Worm (Caenorhabditis elegans) whole organism, young adult: ENCODE results near the gene F46C5.7.

Experiments used
- T26A5.8 ChIP-seq: sonication (generic microtip); optimal IDR thresholded peaks from 2 replicates; lab custom pipeline; 2016; ENCODE audit warnings: missing genetic modification characterization, missing compliant biosample characterization
- Y53F4B.3 ChIP-seq: fragments of 200-800 bp; sonication (Bioruptor generic); IDR thresholded peaks from 2 replicates; pipeline ENCODE4 v1.3.6; 2022; ENCODE audit warnings: missing genetic modification reagents, missing genetic modification characterization, missing compliant biosample characterization
- Y67H2A.10 ChIP-seq: fragments of 200-800 bp; sonication (Bioruptor generic); conservative IDR thresholded peaks from 2 replicates; pipeline ENCODE4 v1.3.6; 2022; ENCODE audit warnings: missing genetic modification reagents, missing genetic modification characterization, missing compliant biosample characterization
- bed-1 ChIP-seq: fragments of 200-800 bp; sonication (Bioruptor generic); IDR thresholded peaks from 2 replicates; pipeline ENCODE4 v1.3.6; 2022; ENCODE audit warnings: missing genetic modification reagents, missing genetic modification characterization, missing compliant biosample characterization
- ceh-91 ChIP-seq: fragments of 200-800 bp; sonication (Bioruptor generic); IDR thresholded peaks from 2 replicates; pipeline ENCODE4 v1.3.6; 2022; ENCODE audit warnings: missing genetic modification reagents, missing genetic modification characterization, missing compliant biosample characterization
- fkh-3 ChIP-seq: sonication (generic microtip); optimal IDR thresholded peaks from 2 replicates; lab custom pipeline; 2016; ENCODE audit warnings: mild to moderate bottlenecking, missing genetic modification characterization, missing compliant biosample characterization
- let-526 ChIP-seq: fragments of 200-800 bp; sonication (Bioruptor generic); IDR thresholded peaks from 2 replicates; pipeline ENCODE4 v1.3.6; 2022; ENCODE audit warnings: missing genetic modification reagents, missing genetic modification characterization, missing compliant biosample characterization
- nhr-27 ChIP-seq: fragments of 200-800 bp; sonication (Bioruptor generic); optimal IDR thresholded peaks from 2 replicates; lab custom pipeline; 2018; ENCODE audit warnings: mild to moderate bottlenecking, missing genetic modification characterization, moderate library complexity, missing compliant biosample characterization
- pha-4 ChIP-seq: fragments of 150-350 bp; sonication (generic microtip); optimal IDR thresholded peaks from 2 replicates; lab custom pipeline; 2014; ENCODE audit warnings: missing biosample characterization, missing genetic modification reagents, missing genetic modification characterization
- sea-2 ChIP-seq: fragments of 200-800 bp; sonication (Bioruptor generic); IDR thresholded peaks from 2 replicates; pipeline ENCODE4 v1.3.6; 2022; ENCODE audit warnings: missing genetic modification characterization, missing compliant biosample characterization
- somi-1 ChIP-seq: fragments of 200-800 bp; sonication (Bioruptor generic); optimal IDR thresholded peaks from 2 replicates; lab custom pipeline; 2018; ENCODE audit warnings: mild to moderate bottlenecking, missing genetic modification characterization, missing compliant biosample characterization
- zfh-2 ChIP-seq: fragments of 200-800 bp; sonication (Bioruptor generic); conservative IDR thresholded peaks from 2 replicates; pipeline ENCODE4 v1.3.6; 2022; ENCODE audit warnings: missing genetic modification reagents, missing genetic modification characterization, missing compliant biosample characterization

ce11 chrII:8794072-8794471 is 45.1 kb upstream of the F46C5.7 start, which contains the start of gene F07H5.7:
- TF ChIP-seq let-526 (GFP tag; lab: Robert Waterston, UW) (no peak), somi-1 (GFP tag; lab: Kevin White, UChicago) (no peak), pha-4 (tag; lab: Kevin White, UChicago) (no peak), zfh-2 (GFP tag; lab: Robert Waterston, UW) (no peak), sea-2 (GFP tag; lab: Robert Waterston, UW) (no peak), ceh-91 (GFP tag; lab: Robert Waterston, UW) (no peak), nhr-27 (no peak), Y67H2A.10 (GFP tag; lab: Robert Waterston, UW) (no peak), fkh-3 (no peak), Y53F4B.3 (GFP tag; lab: Robert Waterston, UW) (no peak), T26A5.8 (tag; lab: Kevin White, UChicago) (no peak), bed-1 (GFP tag; lab: Robert Waterston, UW) (no peak)
